Fruit fly (Drosophila melanogaster): ENCODE data around the gene scny.

scny gene

DNA sequence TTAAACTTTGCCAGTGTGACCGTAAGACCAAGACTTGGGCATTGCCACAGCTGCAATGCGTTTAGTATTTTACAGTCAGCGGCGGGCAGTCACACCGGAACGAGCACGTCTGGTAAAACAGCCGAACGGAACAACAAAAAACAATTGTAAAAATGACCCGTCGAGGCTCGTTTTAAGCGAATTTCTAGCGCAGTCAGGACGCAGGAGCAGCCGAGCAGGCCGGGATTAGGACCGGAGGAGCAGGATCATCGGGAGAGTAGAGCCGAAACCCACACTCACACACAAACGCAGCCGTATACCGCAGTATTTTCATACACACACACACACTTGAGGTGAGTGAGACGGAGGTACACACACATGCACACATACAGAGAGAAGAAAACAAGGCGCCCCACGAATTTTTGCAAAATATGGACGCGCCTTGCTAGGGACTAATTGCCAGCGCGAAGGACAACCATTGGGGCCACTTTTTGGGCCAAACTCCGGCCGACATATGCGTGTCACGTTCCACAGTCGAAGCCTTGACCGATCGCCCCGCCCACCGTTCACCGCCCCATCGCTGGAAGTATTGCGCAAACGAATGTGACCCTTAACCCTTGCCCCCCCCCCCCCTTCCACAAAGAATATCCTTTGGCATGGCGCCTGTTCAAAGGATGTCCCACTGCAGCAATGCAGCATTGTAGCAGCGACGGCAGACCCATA lies 15.7 kb upstream of the scny start, which contains the start of gene Usp47:
Gene Usp47 (plus strand): TSS at position 71 of the 702 bp plus-strand sequence.
- no peak for TF ChIP-seq cnc (optimal IDR thresholded peaks at IDR 0.05)
- no peak for TF ChIP-seq CG12768 (GFP tag; optimal IDR thresholded peaks at IDR 0.05)
- no peak for TF ChIP-seq tj (GFP tag; optimal IDR thresholded peaks at IDR 0.05)
- peak; percentile 18 for TF ChIP-seq CG1620 (GFP tag; optimal IDR thresholded peaks at IDR 0.05)
- TF ChIP-seq cic (GFP tag; optimal IDR thresholded peaks at IDR 0.05): no peak
- no peak for TF ChIP-seq toe (GFP tag; optimal IDR thresholded peaks at IDR 0.05)
- TF ChIP-seq CG5204 (GFP tag; optimal IDR thresholded peaks at IDR 0.05): no peak
- TF ChIP-seq Mnt (GFP tag; optimal IDR thresholded peaks at IDR 0.05): peak; percentile 56
- no peak for TF ChIP-seq CG7101 (tag; optimal IDR thresholded peaks at IDR 0.05)
- peak; percentile 23 for TF ChIP-seq bab1 (GFP tag; optimal IDR thresholded peaks at IDR 0.05)
- TF ChIP-seq CG11617 (GFP tag; optimal IDR thresholded peaks at IDR 0.05): no peak

DNA sequence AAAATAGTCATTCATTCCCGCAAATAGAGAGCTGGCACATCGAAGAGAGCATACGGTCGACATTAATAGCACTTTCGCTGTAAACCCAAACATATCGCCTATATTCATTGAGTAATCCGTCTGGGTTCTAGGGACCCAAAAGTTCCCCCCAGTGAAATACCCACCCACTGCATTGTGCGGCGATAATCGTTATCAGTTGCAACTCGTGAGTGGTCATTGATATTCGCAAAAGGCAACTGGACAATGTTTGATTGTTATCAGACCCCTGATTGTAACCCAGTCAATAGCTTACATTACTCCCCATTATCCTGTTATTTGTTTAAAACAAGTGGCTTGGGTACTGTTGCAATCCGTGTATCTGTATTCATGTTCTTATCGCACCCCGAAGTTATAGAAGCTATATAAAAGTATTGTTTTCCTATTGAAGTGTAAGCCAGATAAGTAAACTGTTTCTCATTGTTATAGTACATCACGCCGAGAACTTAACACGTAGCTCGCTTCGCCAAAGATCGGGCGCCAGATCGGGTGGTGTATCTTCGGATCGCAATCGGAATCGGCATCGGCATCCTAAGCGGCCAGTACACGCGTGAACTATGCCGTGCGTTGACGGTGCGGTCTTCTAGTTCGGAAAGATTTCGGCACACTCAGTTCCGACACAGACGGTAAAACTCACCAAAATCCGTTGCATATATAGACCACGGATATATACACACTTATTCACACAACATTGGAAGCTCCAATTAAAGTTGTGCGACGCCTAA lies 15.0 kb upstream of the scny start:
- TF ChIP-seq cnc (optimal IDR thresholded peaks at IDR 0.05) (no peak), CG12768 (GFP tag; optimal IDR thresholded peaks at IDR 0.05) (peak; percentile 29), kay (GFP tag; ENCODE audit: borderline replicate concordance) (no peak), bab1 (GFP tag; optimal IDR thresholded peaks at IDR 0.05) (no peak), Mnt (GFP tag; optimal IDR thresholded peaks at IDR 0.05) (peak; percentile 26), cic (GFP tag; optimal IDR thresholded peaks at IDR 0.05) (peak; percentile 98), CG7045 (GFP tag; optimal IDR thresholded peaks at IDR 0.05) (peak; percentile 3)

DNA sequence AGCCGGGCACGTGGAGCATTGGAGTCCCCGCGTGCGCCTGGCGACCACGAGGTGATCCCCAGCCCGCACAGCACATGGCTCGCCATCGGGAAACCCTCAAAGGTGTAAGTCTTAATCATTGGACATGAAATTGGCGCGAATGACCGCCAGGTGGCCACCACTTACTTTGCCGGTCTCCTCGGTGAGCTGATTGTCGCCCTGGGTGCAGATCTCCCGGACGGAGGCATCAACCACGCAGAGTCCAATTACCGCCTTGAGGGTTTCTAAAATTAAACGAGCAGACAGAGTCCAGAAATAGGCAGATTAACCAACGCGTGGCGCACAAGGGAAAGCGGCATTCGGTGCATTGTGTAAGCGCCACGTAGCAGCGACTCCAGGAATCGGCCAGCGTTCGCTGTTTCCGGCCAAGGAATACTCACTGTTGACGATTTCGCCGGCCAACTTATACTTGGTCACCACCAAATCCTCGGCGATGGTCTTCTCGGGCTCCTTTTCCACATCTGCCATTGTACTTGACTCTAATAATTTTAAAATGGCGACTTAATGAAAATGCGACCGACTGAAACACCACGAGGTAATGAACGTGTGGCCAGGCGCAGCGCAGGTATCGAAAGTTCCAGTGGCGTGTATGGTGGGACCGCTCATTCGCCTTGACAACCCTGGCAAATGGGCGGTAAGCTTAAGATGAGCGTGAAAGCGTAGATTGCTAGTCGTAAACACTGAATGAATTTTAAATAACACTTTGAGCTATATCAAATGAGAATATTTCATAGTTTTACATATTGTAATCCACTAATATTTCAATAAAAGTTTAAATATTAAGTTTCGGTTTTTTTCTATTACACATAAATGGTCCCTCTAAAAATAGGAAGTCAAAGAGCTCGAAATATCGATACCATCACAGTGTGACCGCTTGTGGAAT lies 3.6 kb upstream of the scny start, which contains the start of gene CG10576:
Gene CG10576 (minus strand): TSS at position 781 of the 922 bp plus-strand sequence.
- TF ChIP-seq CG14711 (tag; optimal IDR thresholded peaks at IDR 0.05) (peak; percentile 95), bab1 (GFP tag; optimal IDR thresholded peaks at IDR 0.05) (peak; percentile 21), CG7101 (tag; optimal IDR thresholded peaks at IDR 0.05) (peak; percentile 18), Mnt (GFP tag; optimal IDR thresholded peaks at IDR 0.05) (peak; percentile 98), pad (GFP tag; optimal IDR thresholded peaks at IDR 0.05) (peak; percentile 20), Crg-1 (GFP tag; optimal IDR thresholded peaks at IDR 0.05) (peak; percentile 52), CG5204 (GFP tag; optimal IDR thresholded peaks at IDR 0.05) (no peak), CG1620 (GFP tag; optimal IDR thresholded peaks at IDR 0.05) (peak; percentile 42), CG11617 (GFP tag; optimal IDR thresholded peaks at IDR 0.05) (peak; percentile 44), toe (GFP tag; optimal IDR thresholded peaks at IDR 0.05) (no peak), ovo (GFP tag; optimal IDR thresholded peaks at IDR 0.05) (no peak), tj (GFP tag; optimal IDR thresholded peaks at IDR 0.05) (peak; percentile 21)

DNA sequence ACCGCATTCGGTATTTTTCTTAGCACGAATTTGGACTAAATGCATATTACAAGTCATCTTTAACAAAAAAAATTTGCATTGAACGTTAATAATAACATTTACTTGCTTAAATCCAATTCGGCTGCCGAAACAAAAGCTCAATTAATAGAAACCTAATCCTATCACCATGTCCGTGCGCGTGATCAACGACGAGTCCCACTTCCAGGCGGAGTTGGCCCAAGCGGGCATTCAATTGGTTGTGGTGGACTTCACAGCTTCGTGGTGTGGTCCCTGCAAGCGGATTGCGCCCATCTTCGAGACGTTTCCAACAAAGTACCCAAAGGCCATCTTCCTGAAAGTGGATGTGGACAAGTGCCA lies 3.0 kb upstream of the scny start, which contains the start of gene Txl:
Gene Txl (plus strand): TSS at position 3 of the 357 bp plus-strand sequence.
- TF ChIP-seq bab1 (GFP tag; optimal IDR thresholded peaks at IDR 0.05) (no peak), cnc (optimal IDR thresholded peaks at IDR 0.05) (peak; percentile 85 to 95)

DNA sequence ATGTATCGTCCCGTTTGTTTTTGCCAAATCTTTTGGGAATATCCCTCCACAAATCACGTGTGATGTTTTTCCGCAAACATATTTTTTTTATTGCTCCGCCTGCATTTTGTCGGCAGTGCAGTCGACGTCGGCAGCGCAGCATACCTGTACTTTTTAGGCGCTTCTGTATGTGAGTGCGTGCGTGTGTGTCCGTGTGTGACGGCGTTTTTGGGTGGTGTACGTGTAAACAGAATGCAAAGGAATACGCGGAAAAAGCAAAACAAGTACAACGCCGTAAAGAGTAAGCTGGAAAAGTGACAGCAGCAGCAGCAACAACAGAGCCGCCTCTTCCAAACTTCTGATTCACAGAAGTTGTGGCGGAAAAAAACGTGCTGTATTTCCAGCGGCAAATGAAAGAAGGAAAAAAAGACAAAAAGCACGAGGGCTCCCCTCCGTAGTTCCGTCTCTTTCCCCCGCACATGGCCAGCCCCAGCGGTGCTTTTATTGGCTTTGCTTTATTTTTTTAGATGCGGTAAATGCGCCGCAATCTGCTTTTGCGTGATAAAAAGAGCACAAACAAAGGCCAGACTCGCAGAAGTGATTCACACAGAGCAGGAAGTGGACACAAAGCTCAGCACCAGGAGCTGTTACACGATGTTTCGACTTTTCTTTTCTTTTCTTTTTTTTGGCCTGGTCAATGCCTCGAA lies 1.5 kb downstream of the scny start:
- TF ChIP-seq tj (GFP tag; optimal IDR thresholded peaks at IDR 0.05): peak; percentile 36
- peak; percentile 37 for TF ChIP-seq CG12768 (GFP tag; optimal IDR thresholded peaks at IDR 0.05)
- no peak for TF ChIP-seq kay (GFP tag; ENCODE audit: borderline replicate concordance)
- peak; percentile 82 for TF ChIP-seq Mnt (GFP tag; optimal IDR thresholded peaks at IDR 0.05)
- TF ChIP-seq cic (GFP tag; optimal IDR thresholded peaks at IDR 0.05): peak; percentile 75
- TF ChIP-seq CG7101 (tag; optimal IDR thresholded peaks at IDR 0.05): no peak

DNA sequence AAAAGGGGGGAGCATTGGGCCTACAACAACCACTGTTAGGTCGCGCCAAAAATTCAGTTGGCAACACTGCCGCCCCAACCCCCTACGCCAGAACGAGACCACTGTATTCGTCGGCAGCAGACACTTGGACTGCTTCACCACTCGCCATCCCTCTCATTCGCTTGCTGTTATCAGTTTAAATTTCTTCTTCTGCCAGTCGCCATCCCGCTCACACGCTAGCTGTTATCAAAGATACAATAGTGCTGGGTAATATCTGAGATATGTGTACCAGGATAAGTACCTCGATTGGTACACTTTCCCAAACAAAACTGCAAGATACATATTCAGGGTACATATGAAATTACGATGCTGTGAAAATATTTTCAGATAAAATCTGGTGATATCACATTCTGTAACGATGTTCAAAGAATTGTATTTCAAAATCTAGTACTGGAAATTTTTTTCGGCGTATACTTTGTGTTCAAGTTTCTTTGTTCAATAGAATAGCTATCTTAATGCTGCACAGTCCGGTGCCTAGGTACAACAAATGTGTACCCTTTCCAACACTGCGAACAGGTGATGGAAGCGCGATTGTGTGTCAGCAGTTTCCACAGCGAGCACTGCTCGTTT lies 2.1 kb downstream of the scny start:
- TF ChIP-seq CG5204 (GFP tag; optimal IDR thresholded peaks at IDR 0.05) (no peak), CG1620 (GFP tag; optimal IDR thresholded peaks at IDR 0.05) (peak; percentile 84), kay (GFP tag; ENCODE audit: borderline replicate concordance) (no peak), Clk (GFP tag; optimal IDR thresholded peaks at IDR 0.05) (peak; percentile 71), CG11617 (GFP tag; optimal IDR thresholded peaks at IDR 0.05) (peak; percentile 87), cnc (optimal IDR thresholded peaks at IDR 0.05) (peak; percentile 34 to 89), Hr96 (GFP tag; optimal IDR thresholded peaks at IDR 0.05) (no peak), bab1 (GFP tag; optimal IDR thresholded peaks at IDR 0.05) (peak; percentile 93), cic (GFP tag; optimal IDR thresholded peaks at IDR 0.05) (peak; percentile 76), tj (GFP tag; optimal IDR thresholded peaks at IDR 0.05) (peak; percentile 97), pad (GFP tag; optimal IDR thresholded peaks at IDR 0.05) (peak; percentile 99), toe (GFP tag; optimal IDR thresholded peaks at IDR 0.05) (no peak), CG14711 (tag; optimal IDR thresholded peaks at IDR 0.05) (peak; percentile 80), ovo (GFP tag; optimal IDR thresholded peaks at IDR 0.05) (peak; percentile 77), CG12768 (GFP tag; optimal IDR thresholded peaks at IDR 0.05) (peak; percentile 90), CG7101 (tag; optimal IDR thresholded peaks at IDR 0.05) (peak; percentile 93), CG33017 (tag; optimal IDR thresholded peaks at IDR 0.05) (peak; percentile 94), Crg-1 (GFP tag; optimal IDR thresholded peaks at IDR 0.05) (peak; percentile 94), Mnt (GFP tag; optimal IDR thresholded peaks at IDR 0.05) (peak; percentile 92), CG7045 (GFP tag; optimal IDR thresholded peaks at IDR 0.05) (peak; percentile 93)
